Worm (Caenorhabditis elegans) whole organism, L4 larva: Measurements from ENCODE around the gene tyra-3.

Experiments used
- D1046.2 ChIP-seq: fragments of 200-800 bp; sonication (Bioruptor generic); IDR thresholded peaks from 2 replicates; pipeline ENCODE4 v1.3.6; 2022; ENCODE audit warnings: missing genetic modification characterization, missing compliant biosample characterization
- F37D6.2 ChIP-seq: sonication (generic microtip); optimal IDR thresholded peaks from 2 replicates; lab custom pipeline; 2016; ENCODE audit warnings: mild to moderate bottlenecking, missing genetic modification characterization, missing compliant biosample characterization
- F49E8.2 ChIP-seq: sonication (generic microtip); optimal IDR thresholded peaks from 2 replicates; lab custom pipeline; 2016; ENCODE audit warnings: missing compliant biosample characterization, mild to moderate bottlenecking, missing genetic modification characterization, borderline replicate concordance
- R02D3.7 ChIP-seq: fragments of 150-350 bp; sonication (generic microtip); optimal IDR thresholded peaks from 3 replicates; lab custom pipeline; 2014; ENCODE audit warnings: missing biosample characterization, missing genetic modification characterization
- Y105C5A.15 ChIP-seq: fragments of 200-800 bp; sonication (Bioruptor generic); IDR thresholded peaks from 2 replicates; pipeline ENCODE4 v1.3.6; 2022; ENCODE audit warnings: missing genetic modification characterization, missing compliant biosample characterization
- Y5F2A.4 ChIP-seq: fragments of 200-800 bp; sonication (Bioruptor generic); optimal IDR thresholded peaks from 2 replicates; lab custom pipeline; 2018; ENCODE audit warnings: mild to moderate bottlenecking, missing genetic modification characterization, missing compliant biosample characterization
- aha-1 ChIP-seq: fragments of 150-350 bp; peaks from one replicate; lab custom pipeline; 2014; ENCODE audit warnings: missing biosample characterization, missing genetic modification characterization
- ama-1 ChIP-seq: fragments of 150-350 bp; optimal IDR thresholded peaks from 2 replicates; lab custom pipeline; 2014; ENCODE audit warnings: inconsistent platforms, mixed read lengths
- attf-4 ChIP-seq: sonication (generic microtip); optimal IDR thresholded peaks from 3 replicates; lab custom pipeline; 2017; ENCODE audit warnings: missing biosample characterization, missing genetic modification characterization
- ceh-32 ChIP-seq: sonication (generic microtip); optimal IDR thresholded peaks from 2 replicates; lab custom pipeline; 2016; ENCODE audit warnings: mild to moderate bottlenecking, missing genetic modification characterization, missing compliant biosample characterization; ENCODE audit not compliant: poor library complexity
- daf-16 ChIP-seq, 3 experiments: sonication (generic microtip); optimal IDR thresholded peaks; 2 replicates each; lab custom pipeline; 2016 to 2017; ENCODE audit warnings: missing genetic modification characterization in 3 of 3, missing genetic modification reagents in 3 of 3, mild to moderate bottlenecking in 2 of 3, missing compliant biosample characterization in 2 of 3, missing biosample characterization in 1 of 3, moderate library complexity in 1 of 3
- dmd-8 ChIP-seq: fragments of 200-800 bp; sonication (Bioruptor generic); IDR thresholded peaks from 2 replicates; pipeline ENCODE4 v1.3.6; 2022; ENCODE audit warnings: missing genetic modification characterization, missing compliant biosample characterization
- dmd-9 ChIP-seq: fragments of 200-800 bp; sonication (Bioruptor generic); IDR thresholded peaks from 2 replicates; pipeline ENCODE4 v1.3.6; 2022; ENCODE audit warnings: missing genetic modification reagents, missing genetic modification characterization, missing compliant biosample characterization
- dpl-1 ChIP-seq: fragments of 150-350 bp; optimal IDR thresholded peaks from 2 replicates; lab custom pipeline; 2014; ENCODE audit warnings: missing biosample characterization, missing genetic modification reagents, missing genetic modification characterization
- duxl-1 ChIP-seq: sonication (generic microtip); optimal IDR thresholded peaks from 2 replicates; lab custom pipeline; 2016; ENCODE audit warnings: mild to moderate bottlenecking, missing genetic modification characterization, moderate library complexity, missing compliant biosample characterization; ENCODE audit not compliant: poor library complexity
- egl-43 ChIP-seq: fragments of 200-800 bp; sonication (Bioruptor generic); IDR thresholded peaks from 2 replicates; pipeline ENCODE4 v1.3.6; 2022; ENCODE audit warnings: missing genetic modification reagents, missing genetic modification characterization, missing compliant biosample characterization
- fkh-10 ChIP-seq: fragments of 150-350 bp; optimal IDR thresholded peaks from 2 replicates; lab custom pipeline; 2014; ENCODE audit warnings: missing biosample characterization, missing genetic modification reagents, missing genetic modification characterization
- fos-1 ChIP-seq: fragments of 150-350 bp; optimal IDR thresholded peaks from 2 replicates; lab custom pipeline; 2014; ENCODE audit warnings: missing biosample characterization, missing genetic modification characterization
- hif-1 ChIP-seq, 2 experiments: sonication (generic microtip); optimal IDR thresholded peaks; 2 replicates each; lab custom pipeline; 2016 to 2017; ENCODE audit warnings: missing compliant biosample characterization in 2 of 2, missing genetic modification characterization in 2 of 2, missing genetic modification reagents in 2 of 2, missing genotype in 2 of 2, mild to moderate bottlenecking in 1 of 2
- hlh-11 ChIP-seq: fragments of 200-800 bp; sonication (Bioruptor generic); optimal IDR thresholded peaks from 2 replicates; lab custom pipeline; 2018; ENCODE audit warnings: mild to moderate bottlenecking, missing genetic modification characterization, missing compliant biosample characterization
- jun-1 ChIP-seq: fragments of 150-350 bp; optimal IDR thresholded peaks from 2 replicates; lab custom pipeline; 2014; ENCODE audit warnings: missing biosample characterization, missing genetic modification reagents, missing genetic modification characterization
- lin-13 ChIP-seq: fragments of 150-350 bp; optimal IDR thresholded peaks from 2 replicates; lab custom pipeline; 2014; ENCODE audit warnings: missing biosample characterization, missing genetic modification reagents, missing genetic modification characterization
- madf-9 ChIP-seq: fragments of 200-800 bp; sonication (Bioruptor generic); conservative IDR thresholded peaks from 2 replicates; pipeline ENCODE4 v1.3.6; 2022; ENCODE audit warnings: missing genetic modification reagents, missing genetic modification characterization, missing compliant biosample characterization
- mdl-1 ChIP-seq, 2 experiments: fragments of 150-350 bp in 1 of 2; sonication (generic microtip) in 1 of 2; optimal IDR thresholded peaks; 2 replicates each; lab custom pipeline; 2014 to 2017; ENCODE audit warnings: missing biosample characterization in 2 of 2, missing genetic modification characterization in 2 of 2
- mxl-3 ChIP-seq: fragments of 200-800 bp; sonication (Bioruptor generic); optimal IDR thresholded peaks from 2 replicates; lab custom pipeline; 2018; ENCODE audit warnings: mild to moderate bottlenecking, missing genetic modification characterization, missing compliant biosample characterization
- nhr-10 ChIP-seq: fragments of 150-350 bp; optimal IDR thresholded peaks from 2 replicates; lab custom pipeline; 2014; ENCODE audit warnings: missing biosample characterization, missing genetic modification characterization
- nhr-102 ChIP-seq: sonication (generic microtip); optimal IDR thresholded peaks from 2 replicates; lab custom pipeline; 2016; ENCODE audit warnings: mild to moderate bottlenecking, missing genetic modification characterization, moderate library complexity, missing compliant biosample characterization
- nhr-111 ChIP-seq: fragments of 200-800 bp; sonication (Bioruptor generic); optimal IDR thresholded peaks from 2 replicates; lab custom pipeline; 2018; ENCODE audit warnings: mild to moderate bottlenecking, missing genetic modification characterization, missing compliant biosample characterization
- nhr-237 ChIP-seq: sonication (generic microtip); optimal IDR thresholded peaks from 2 replicates; lab custom pipeline; 2017; ENCODE audit warnings: missing biosample characterization, missing genetic modification characterization
- nhr-41 ChIP-seq: fragments of 200-800 bp; sonication (Bioruptor generic); IDR thresholded peaks from 2 replicates; pipeline ENCODE4 v1.3.6; 2022; ENCODE audit warnings: missing genetic modification reagents, missing genetic modification characterization, missing compliant biosample characterization
- nhr-42 ChIP-seq: fragments of 200-800 bp; sonication (Bioruptor generic); IDR thresholded peaks from 2 replicates; pipeline ENCODE4 v1.3.6; 2022; ENCODE audit warnings: missing genetic modification characterization, missing compliant biosample characterization
- nhr-6 ChIP-seq: fragments of 150-350 bp; optimal IDR thresholded peaks from 2 replicates; lab custom pipeline; 2014; ENCODE audit warnings: missing biosample characterization, missing genetic modification characterization
- pha-4 ChIP-seq, 2 experiments: fragments of 150-350 bp in 1 of 2; fragments of 200-800 bp in 1 of 2; sonication (Bioruptor generic) in 1 of 2; IDR thresholded peaks in 1 of 2; optimal IDR thresholded peaks in 1 of 2; 2 replicates each; pipeline versions ENCODE4 v1.3.6 to Lab custom; 2014 to 2022; ENCODE audit warnings: missing genetic modification characterization in 2 of 2, missing genetic modification reagents in 2 of 2, missing biosample characterization in 1 of 2, missing compliant biosample characterization in 1 of 2
- pqm-1 ChIP-seq: sonication (generic microtip); optimal IDR thresholded peaks from 2 replicates; lab custom pipeline; 2017; ENCODE audit warnings: missing biosample characterization, missing genetic modification characterization
- saeg-2 ChIP-seq: fragments of 200-800 bp; sonication (Bioruptor generic); IDR thresholded peaks from 2 replicates; pipeline ENCODE4 v1.3.6; 2022; ENCODE audit warnings: missing genetic modification reagents, missing genetic modification characterization, missing compliant biosample characterization
- sdz-12 ChIP-seq: fragments of 200-800 bp; sonication (Bioruptor generic); optimal IDR thresholded peaks from 2 replicates; lab custom pipeline; 2018; ENCODE audit warnings: mild to moderate bottlenecking, missing genetic modification characterization, missing compliant biosample characterization
- skn-1 ChIP-seq: fragments of 150-350 bp; optimal IDR thresholded peaks from 2 replicates; lab custom pipeline; 2014; ENCODE audit warnings: missing biosample characterization, missing genetic modification characterization
- spr-1 ChIP-seq: sonication (generic microtip); optimal IDR thresholded peaks from 2 replicates; lab custom pipeline; 2016; ENCODE audit warnings: mild to moderate bottlenecking, missing genetic modification characterization, missing compliant biosample characterization
- tag-97 ChIP-seq: fragments of 200-800 bp; sonication (Bioruptor generic); IDR thresholded peaks from 2 replicates; pipeline ENCODE4 v1.3.6; 2022; ENCODE audit warnings: missing genetic modification characterization, missing compliant biosample characterization
- tra-1 ChIP-seq: fragments of 200-800 bp; sonication (Bioruptor generic); IDR thresholded peaks from 2 replicates; pipeline ENCODE4 v1.3.6; 2022; ENCODE audit warnings: missing genetic modification reagents, missing genetic modification characterization, missing compliant biosample characterization
- unc-39 ChIP-seq: sonication (generic microtip); optimal IDR thresholded peaks from 2 replicates; lab custom pipeline; 2017; ENCODE audit warnings: missing biosample characterization, missing genetic modification characterization
- vab-7 ChIP-seq: fragments of 200-800 bp; sonication (Bioruptor generic); IDR thresholded peaks from 2 replicates; pipeline ENCODE4 v1.3.6; 2022; ENCODE audit warnings: missing genetic modification reagents, missing genetic modification characterization, missing compliant biosample characterization
- zfp-2 ChIP-seq: sonication (generic microtip); optimal IDR thresholded peaks from 2 replicates; lab custom pipeline; 2016; ENCODE audit warnings: mild to moderate bottlenecking, missing genetic modification characterization, missing compliant biosample characterization
- zfp-3 ChIP-seq: fragments of 200-800 bp; sonication (Bioruptor generic); conservative IDR thresholded peaks from 2 replicates; pipeline ENCODE4 v1.3.6; 2022; ENCODE audit warnings: missing genetic modification reagents, missing genetic modification characterization, missing compliant biosample characterization

tyra-3 gene

DNA sequence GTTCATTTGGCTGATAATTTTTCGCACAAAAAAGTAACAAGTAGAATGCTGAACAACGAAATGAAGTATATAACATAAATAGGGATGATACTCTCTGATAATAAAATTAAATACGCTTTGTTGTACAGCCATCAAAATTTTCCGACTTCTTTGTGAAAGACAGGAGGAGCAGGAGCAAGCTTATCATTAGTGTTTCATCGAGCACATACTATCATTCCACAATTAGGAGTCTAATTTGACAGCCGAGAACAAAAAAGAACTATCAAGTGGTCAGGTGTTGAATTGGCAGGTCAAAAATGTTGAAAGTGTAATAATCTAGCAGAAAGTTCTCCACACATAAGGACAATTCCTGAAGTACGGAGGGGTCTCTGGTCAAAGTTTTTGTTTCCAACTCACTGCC lies 19.7 kb upstream of the tyra-3 start (continued):
- TF ChIP-seq tag-97: no peak
- TF ChIP-seq fkh-10: no peak
- TF ChIP-seq saeg-2: no peak
- TF ChIP-seq Y5F2A.4 (GFP tag; lab: Kevin White, UChicago): no peak
- TF ChIP-seq fos-1 (tag; lab: Kevin White, UChicago): no peak
- TF ChIP-seq zfp-3 (GFP tag; lab: Robert Waterston, UW): no peak
- TF ChIP-seq R02D3.7 (tag; lab: Kevin White, UChicago): no peak
- peak; percentile 57 for TF ChIP-seq hlh-11 (tag; lab: Kevin White, UChicago)
- no peak for TF ChIP-seq mxl-3 (GFP tag; lab: Kevin White, UChicago)
- TF ChIP-seq lin-13 (GFP tag; lab: Kevin White, UChicago): no peak
- no peak for TF ChIP-seq dmd-8 (GFP tag; lab: Robert Waterston, UW)
- TF ChIP-seq D1046.2: no peak
- TF ChIP-seq attf-4 (tag; lab: Kevin White, UChicago): no peak
- TF ChIP-seq unc-39 (tag; lab: Kevin White, UChicago): no peak
- no peak for TF ChIP-seq daf-16 (GFP tag; optimal IDR thresholded peaks at IDR 0.05; lab: Kevin White, UChicago)
- peak; percentile 63 for TF ChIP-seq daf-16 (tag; optimal IDR thresholded peaks at IDR 0.05; lab: Kevin White, UChicago)
- no peak for TF ChIP-seq egl-43
- no peak for TF ChIP-seq F49E8.2 (tag; lab: Kevin White, UChicago)
- TF ChIP-seq madf-9 (GFP tag; lab: Robert Waterston, UW): no peak
- no peak for TF ChIP-seq zfp-2 (tag; lab: Kevin White, UChicago)
- no peak for TF ChIP-seq spr-1 (tag; lab: Kevin White, UChicago)
- no peak for TF ChIP-seq nhr-111 (GFP tag; lab: Kevin White, UChicago)
- peak; percentile 76 for TF ChIP-seq pqm-1 (tag; lab: Kevin White, UChicago)
- no peak for TF ChIP-seq nhr-41 (GFP tag; lab: Robert Waterston, UW)
- TF ChIP-seq ama-1 (lab: Kevin White, UChicago): no peak
- no peak for TF ChIP-seq dmd-9 (GFP tag; lab: Robert Waterston, UW)
- TF ChIP-seq nhr-10 (tag; lab: Kevin White, UChicago): no peak
- TF ChIP-seq aha-1 (tag; lab: Kevin White, UChicago): no peak
- no peak for TF ChIP-seq nhr-102 (tag; lab: Kevin White, UChicago)
- TF ChIP-seq nhr-42: no peak
- no peak for TF ChIP-seq ceh-32 (tag; lab: Kevin White, UChicago)
- TF ChIP-seq vab-7: no peak
- TF ChIP-seq hif-1 (tag; optimal IDR thresholded peaks at IDR 0.05; lab: Kevin White, UChicago): no peak
- TF ChIP-seq jun-1 (tag; lab: Kevin White, UChicago): no peak
- no peak for TF ChIP-seq nhr-237 (tag; lab: Kevin White, UChicago)
- TF ChIP-seq dpl-1 (GFP tag; lab: Kevin White, UChicago): no peak
- no peak for TF ChIP-seq Y105C5A.15

DNA sequence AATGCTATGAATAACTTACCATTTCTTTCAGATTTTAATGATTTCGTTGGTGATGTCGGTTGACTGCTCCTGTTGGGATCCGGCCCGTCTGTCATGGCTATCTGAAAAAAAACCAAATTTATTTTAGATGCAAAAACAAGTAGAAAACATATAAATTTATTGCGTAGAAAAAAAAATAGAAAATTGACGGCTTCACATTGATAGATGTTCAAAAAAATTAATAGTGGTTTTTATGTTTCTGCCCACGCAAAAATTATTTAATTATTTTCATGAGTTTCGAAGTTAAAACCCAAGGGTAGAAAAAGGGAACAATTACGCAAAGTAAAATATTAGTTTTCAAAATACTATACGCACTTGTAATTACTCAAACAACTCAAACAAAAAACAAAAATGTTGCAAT lies 18.2 kb upstream of the tyra-3 start, which contains the start of gene mct-4:
TSS of gene mct-4 (minus strand) at position 101 of the 400 bp plus-strand sequence.
- no peak for TF ChIP-seq attf-4 (tag; lab: Kevin White, UChicago)
- no peak for TF ChIP-seq skn-1 (tag; lab: Kevin White, UChicago)
- no peak for TF ChIP-seq saeg-2
- no peak for TF ChIP-seq sdz-12 (GFP tag; lab: Kevin White, UChicago)
- TF ChIP-seq dpl-1 (GFP tag; lab: Kevin White, UChicago): no peak
- TF ChIP-seq vab-7: no peak
- no peak for TF ChIP-seq mdl-1 (tag; optimal IDR thresholded peaks at IDR 0.05; lab: Kevin White, UChicago)
- TF ChIP-seq nhr-6 (tag; lab: Kevin White, UChicago): no peak
- TF ChIP-seq F37D6.2 (tag; lab: Kevin White, UChicago): no peak
- no peak for TF ChIP-seq duxl-1 (tag; lab: Kevin White, UChicago)
- TF ChIP-seq tra-1 (GFP tag; lab: Robert Waterston, UW): no peak
- TF ChIP-seq pha-4 (GFP tag; IDR thresholded peaks at IDR 0.05; lab: Robert Waterston, UW): no peak
- no peak for TF ChIP-seq pha-4 (tag; optimal IDR thresholded peaks at IDR 0.05; lab: Kevin White, UChicago)
